Fruit fly (Drosophila melanogaster) whole organism, embryonic: ENCODE results near the gene Oseg1.

Source experiments
- Atf3 ChIP-seq: fragments of 200-800 bp; sonication (Bioruptor generic); optimal IDR thresholded peaks from 3 replicates; lab custom pipeline; 2016; ENCODE audit warnings: missing biosample characterization, missing genetic modification characterization
- B-H2 ChIP-seq: fragments of 200-800 bp; sonication (Bioruptor generic); optimal IDR thresholded peaks from 2 replicates; lab custom pipeline; 2018; ENCODE audit warnings: missing biosample characterization, mild to moderate bottlenecking, missing genetic modification characterization
- CG10321 ChIP-seq: fragments of 200-800 bp; sonication (Bioruptor generic); IDR thresholded peaks from 2 replicates; pipeline ENCODE4 v1.3.6; 2022; ENCODE audit warnings: missing biosample characterization, missing genetic modification characterization
- CG13624 ChIP-seq: fragments of 200-800 bp; sonication (Bioruptor generic); optimal IDR thresholded peaks from 2 replicates; lab custom pipeline; 2016; ENCODE audit warnings: missing biosample characterization, missing genetic modification characterization
- CG13894 ChIP-seq: fragments of 200-800 bp; sonication (Bioruptor generic); optimal IDR thresholded peaks from 3 replicates; lab custom pipeline; 2018; ENCODE audit warnings: missing biosample characterization, mild to moderate bottlenecking, missing genetic modification characterization, moderate library complexity
- CG14965 ChIP-seq: fragments of 200-800 bp; sonication (Bioruptor generic); optimal IDR thresholded peaks from 2 replicates; lab custom pipeline; 2016; ENCODE audit warnings: missing biosample characterization, missing genetic modification characterization, borderline replicate concordance
- CG15696 ChIP-seq: fragments of 200-800 bp; sonication (Bioruptor generic); optimal IDR thresholded peaks from 2 replicates; lab custom pipeline; 2019; ENCODE audit warnings: missing biosample characterization, mild to moderate bottlenecking, missing genetic modification characterization, moderate library complexity
- CG17829 ChIP-seq: fragments of 200-800 bp; optimal IDR thresholded peaks from 2 replicates; lab custom pipeline; 2019; ENCODE audit warnings: missing biosample characterization, mild to moderate bottlenecking, missing genetic modification characterization, moderate library complexity
- CG1792 ChIP-seq: fragments of 200-800 bp; sonication (Bioruptor generic); optimal IDR thresholded peaks from 2 replicates; lab custom pipeline; 2016; ENCODE audit warnings: missing biosample characterization, missing genetic modification characterization
- CG2129 ChIP-seq: fragments of 200-800 bp; sonication (Bioruptor generic); IDR thresholded peaks from 2 replicates; pipeline ENCODE4 v1.3.6; 2022; ENCODE audit warnings: missing biosample characterization, missing genetic modification characterization; ENCODE audit not compliant: partially characterized antibody
- CG2875 ChIP-seq: fragments of 200-800 bp; sonication (Bioruptor generic); optimal IDR thresholded peaks from 2 replicates; lab custom pipeline; 2017; ENCODE audit warnings: missing biosample characterization, mild to moderate bottlenecking, missing genetic modification characterization, missing genetic modification reagents
- CG31441 ChIP-seq: fragments of 200-800 bp; sonication (Bioruptor generic); IDR thresholded peaks from 2 replicates; pipeline ENCODE4 v1.3.6; 2022; ENCODE audit warnings: missing biosample characterization, missing genetic modification characterization
- CG43689 ChIP-seq: fragments of 200-800 bp; sonication (Bioruptor generic); IDR thresholded peaks from 2 replicates; pipeline ENCODE4 v1.3.6; 2022; ENCODE audit warnings: missing biosample characterization, missing genetic modification characterization
- CG6272 ChIP-seq: fragments of 200-800 bp; sonication (Bioruptor generic); IDR thresholded peaks from 2 replicates; pipeline ENCODE4 v1.3.6; 2022; ENCODE audit warnings: missing biosample characterization, missing genetic modification characterization
- CG7928 ChIP-seq: fragments of 200-800 bp; sonication (Bioruptor generic); optimal IDR thresholded peaks from 2 replicates; lab custom pipeline; 2017; ENCODE audit warnings: missing biosample characterization, mild to moderate bottlenecking, missing genetic modification characterization
- CG8281 ChIP-seq: fragments of 200-800 bp; sonication (Bioruptor generic); optimal IDR thresholded peaks from 2 replicates; lab custom pipeline; 2018; ENCODE audit warnings: missing biosample characterization, mild to moderate bottlenecking, missing genetic modification characterization, moderate library complexity
- CG8478 ChIP-seq: fragments of >200 bp; optimal IDR thresholded peaks from 2 replicates; lab custom pipeline; 2018
- CTCF ChIP-seq: fragments of 200-800 bp; sonication (Bioruptor generic); optimal IDR thresholded peaks from 2 replicates; lab custom pipeline; 2017; ENCODE audit warnings: missing biosample characterization, mild to moderate bottlenecking, missing genetic modification characterization, moderate library complexity
- D ChIP-seq, 2 experiments: fragments of 200-800 bp in 1 of 2; fragments of >200 bp in 1 of 2; sonication (Bioruptor generic) in 1 of 2; optimal IDR thresholded peaks; 2 replicates in 1 of 2; 3 replicates in 1 of 2; lab custom pipeline; 2017; ENCODE audit warnings: mild to moderate bottlenecking in 1 of 2, missing biosample characterization in 1 of 2, missing genetic modification characterization in 1 of 2, missing genetic modification reagents in 1 of 2
- Dad ChIP-seq: fragments of 200-800 bp; sonication (Bioruptor generic); optimal IDR thresholded peaks from 3 replicates; lab custom pipeline; 2016; ENCODE audit warnings: missing biosample characterization, missing genetic modification characterization
- Dfd ChIP-seq, 2 experiments: fragments of >200 bp; optimal IDR thresholded peaks; 2 replicates each; lab custom pipeline; 2017; ENCODE audit warnings: missing biosample characterization in 2 of 2, missing genetic modification characterization in 2 of 2
- Dip2 ChIP-seq: fragments of 200-800 bp; sonication (Bioruptor generic); IDR thresholded peaks from 2 replicates; pipeline ENCODE4 v1.3.6; 2022; ENCODE audit warnings: missing biosample characterization, missing genetic modification characterization
- Ets65A ChIP-seq: fragments of 200-800 bp; sonication (Bioruptor generic); peaks from one replicate; lab custom pipeline; 2016; ENCODE audit warnings: missing biosample characterization, missing genetic modification characterization
- Fer1 ChIP-seq: fragments of 200-800 bp; sonication (Bioruptor generic); optimal IDR thresholded peaks from 2 replicates; lab custom pipeline; 2017; ENCODE audit warnings: missing biosample characterization, mild to moderate bottlenecking, missing genetic modification characterization
- Fer2 ChIP-seq: fragments of 200-800 bp; sonication (Bioruptor generic); optimal IDR thresholded peaks from 2 replicates; lab custom pipeline; 2018; ENCODE audit warnings: missing biosample characterization, mild to moderate bottlenecking, missing genetic modification characterization, moderate library complexity
- GATAe ChIP-seq: fragments of 200-800 bp; sonication (Bioruptor generic); conservative IDR thresholded peaks from 2 replicates; pipeline ENCODE4 v1.3.6; 2022; ENCODE audit warnings: missing biosample characterization, missing genetic modification characterization
- HHEX ChIP-seq: fragments of 200-800 bp; sonication (Bioruptor generic); optimal IDR thresholded peaks from 3 replicates; lab custom pipeline; 2017; ENCODE audit warnings: missing biosample characterization, mild to moderate bottlenecking, missing genetic modification characterization, missing genetic modification reagents
- HLHmδ ChIP-seq: fragments of 200-800 bp; sonication (Bioruptor generic); optimal IDR thresholded peaks from 2 replicates; lab custom pipeline; 2018; ENCODE audit warnings: missing biosample characterization, mild to moderate bottlenecking, missing genetic modification characterization, moderate library complexity
- Hr3 ChIP-seq: fragments of 200-800 bp; sonication (Bioruptor generic); optimal IDR thresholded peaks from 3 replicates; lab custom pipeline; 2016; ENCODE audit warnings: missing biosample characterization, missing genetic modification characterization
- NC2α ChIP-seq: fragments of 200-800 bp; sonication (Bioruptor generic); optimal IDR thresholded peaks from 2 replicates; lab custom pipeline; 2016; ENCODE audit warnings: missing biosample characterization, missing genetic modification characterization
- Xrp1 ChIP-seq: fragments of 200-800 bp; sonication (Bioruptor generic); IDR thresholded peaks from 2 replicates; pipeline ENCODE4 v1.3.6; 2022; ENCODE audit warnings: missing biosample characterization, missing genetic modification characterization
- amos ChIP-seq: fragments of 200-800 bp; sonication (Bioruptor generic); IDR thresholded peaks from 2 replicates; pipeline ENCODE4 v1.3.6; 2022; ENCODE audit warnings: missing biosample characterization, missing genetic modification characterization; ENCODE audit not compliant: partially characterized antibody
- bbx ChIP-seq: fragments of 200-800 bp; sonication (Bioruptor generic); IDR thresholded peaks from 2 replicates; pipeline ENCODE4 v1.3.6; 2022; ENCODE audit warnings: missing biosample characterization, missing genetic modification characterization; ENCODE audit not compliant: partially characterized antibody
- bcd ChIP-seq: fragments of 200-800 bp; sonication (Bioruptor generic); optimal IDR thresholded peaks from 2 replicates; lab custom pipeline; 2017; ENCODE audit warnings: missing biosample characterization, mild to moderate bottlenecking, missing genetic modification characterization
- cato ChIP-seq: fragments of 200-800 bp; sonication (Bioruptor generic); optimal IDR thresholded peaks from 2 replicates; lab custom pipeline; 2016; ENCODE audit warnings: missing biosample characterization, missing genetic modification characterization, borderline replicate concordance
- crol ChIP-seq: fragments of 200-800 bp; sonication (Bioruptor generic); IDR thresholded peaks from 2 replicates; pipeline ENCODE4 v1.3.6; 2022; ENCODE audit warnings: missing biosample characterization, missing genetic modification characterization
- dan ChIP-seq: fragments of 200-800 bp; sonication (Bioruptor generic); IDR thresholded peaks from 2 replicates; pipeline ENCODE4 v1.3.6; 2022; ENCODE audit warnings: missing biosample characterization, missing genetic modification characterization
- eyg ChIP-seq: fragments of 200-800 bp; sonication (Bioruptor generic); optimal IDR thresholded peaks from 3 replicates; lab custom pipeline; 2016; ENCODE audit warnings: missing biosample characterization, missing genetic modification characterization
- her ChIP-seq: fragments of 200-800 bp; sonication (Bioruptor generic); optimal IDR thresholded peaks from 2 replicates; lab custom pipeline; 2016; ENCODE audit warnings: missing biosample characterization, missing genetic modification characterization
- lola ChIP-seq, 3 experiments: fragments of >200 bp in 2 of 3; fragments of 200-800 bp in 1 of 3; sonication (Bioruptor generic) in 1 of 3; optimal IDR thresholded peaks; 2 replicates each; lab custom pipeline; 2017 to 2019; ENCODE audit warnings: missing biosample characterization in 3 of 3, missing genetic modification characterization in 3 of 3, mild to moderate bottlenecking in 1 of 3, moderate library complexity in 1 of 3
- lov ChIP-seq, 2 experiments: fragments of 200-800 bp in 1 of 2; fragments of >200 bp in 1 of 2; sonication (Bioruptor generic) in 1 of 2; IDR thresholded peaks in 1 of 2; optimal IDR thresholded peaks in 1 of 2; 2 replicates in 1 of 2; 3 replicates in 1 of 2; pipeline versions ENCODE4 v1.3.6 to Lab custom; 2017 to 2022; ENCODE audit warnings: missing biosample characterization in 1 of 2, missing genetic modification characterization in 1 of 2
- p53 ChIP-seq: fragments of 200-800 bp; sonication (Bioruptor generic); optimal IDR thresholded peaks from 2 replicates; lab custom pipeline; 2016; ENCODE audit warnings: missing biosample characterization, missing genetic modification characterization
- pfk ChIP-seq: fragments of 200-800 bp; sonication (Bioruptor generic); optimal IDR thresholded peaks from 2 replicates; lab custom pipeline; 2018; ENCODE audit warnings: missing biosample characterization, mild to moderate bottlenecking, missing genetic modification characterization, moderate library complexity
- pho ChIP-seq: fragments of 200-800 bp; sonication (Bioruptor generic); optimal IDR thresholded peaks from 2 replicates; lab custom pipeline; 2016; ENCODE audit warnings: missing biosample characterization, missing genetic modification characterization
- pros ChIP-seq: fragments of 200-800 bp; sonication (Bioruptor generic); optimal IDR thresholded peaks from 3 replicates; lab custom pipeline; 2019; ENCODE audit warnings: missing biosample characterization, mild to moderate bottlenecking, missing genetic modification characterization, moderate library complexity
- row ChIP-seq: fragments of 200-800 bp; sonication (Bioruptor generic); IDR thresholded peaks from 3 replicates; pipeline ENCODE4 v1.3.6; 2022; ENCODE audit warnings: missing biosample characterization, missing genetic modification characterization
- sqz ChIP-seq: fragments of 200-800 bp; sonication (Bioruptor generic); optimal IDR thresholded peaks from 3 replicates; lab custom pipeline; 2018; ENCODE audit warnings: missing biosample characterization, mild to moderate bottlenecking, missing genetic modification characterization
- sug ChIP-seq: fragments of 200-800 bp; optimal IDR thresholded peaks from 2 replicates; lab custom pipeline; 2019; ENCODE audit warnings: missing biosample characterization, mild to moderate bottlenecking, missing genetic modification characterization, moderate library complexity
- wek ChIP-seq: fragments of 200-800 bp; sonication (Bioruptor generic); optimal IDR thresholded peaks from 3 replicates; lab custom pipeline; 2018; ENCODE audit warnings: missing biosample characterization, mild to moderate bottlenecking, missing genetic modification characterization, moderate library complexity

Gene Oseg1

dm6 chr3L:8363266-8363665, 49.4 kb downstream of the Oseg1 start (continued):
- TF ChIP-seq CG8478 (lab: Kevin White, UChicago) = no peak
- no peak for TF ChIP-seq eyg
- TF ChIP-seq CG7928 = no peak
- TF ChIP-seq Hr3 (GFP tag; lab: Kevin White, UChicago) = no peak

dm6 chr3L:8360643-8361110, 51.9 kb downstream of the Oseg1 start, which contains the start of gene Idh:
Idh (minus strand) TSS chr3L:8360906.
- TF ChIP-seq CG8281 (no peak), row (no peak), CG10321 (no peak), CG13624 (no peak), CG17829 (tag; lab: Kevin White, UChicago) (no peak), Fer2 (tag; lab: Kevin White, UChicago) (no peak), Dip2 (GFP tag; lab: Robert Waterston, UW) (no peak), CG43689 (GFP tag; lab: Robert Waterston, UW) (no peak), Ets65A (GFP tag; lab: Kevin White, UChicago) (no peak), pros (GFP tag; lab: Kevin White, UChicago) (no peak), CG13894 (tag; lab: Kevin White, UChicago) (peak; percentile 41), dan (no peak), cato (GFP tag; lab: Kevin White, UChicago) (no peak), sqz (GFP tag; lab: Kevin White, UChicago) (no peak), CG15696 (no peak), lola (GFP tag; optimal IDR thresholded peaks at IDR 0.05; lab: Kevin White, UChicago) (no peak), CG2129 (GFP tag; lab: Robert Waterston, UW) (no peak), Xrp1 (GFP tag; lab: Robert Waterston, UW) (no peak), lov (optimal IDR thresholded peaks at IDR 0.05; lab: Kevin White, UChicago) (no peak), lov (GFP tag; IDR thresholded peaks at IDR 0.05; lab: Robert Waterston, UW) (no peak), Dfd (GFP tag; optimal IDR thresholded peaks at IDR 0.05; lab: Kevin White, UChicago) (no peak), CG1792 (GFP tag; lab: Kevin White, UChicago) (no peak), bbx (GFP tag; lab: Robert Waterston, UW) (peak; percentile 65), CG6272 (GFP tag; lab: Robert Waterston, UW) (no peak), NC2α (GFP tag; lab: Kevin White, UChicago) (no peak), Fer1 (no peak), sug (tag; lab: Kevin White, UChicago) (peak; percentile 31), HHEX (GFP tag; lab: Kevin White, UChicago) (peak; percentile 12), CG2875 (GFP tag; lab: Kevin White, UChicago) (no peak), HLHmδ (GFP tag; lab: Kevin White, UChicago) (no peak), p53 (GFP tag; lab: Kevin White, UChicago) (no peak), CG14965 (GFP tag; lab: Kevin White, UChicago) (no peak), pho (no peak), pfk (GFP tag; lab: Kevin White, UChicago) (no peak), CTCF (GFP tag; lab: Kevin White, UChicago) (no peak), wek (GFP tag; lab: Kevin White, UChicago) (no peak), eyg (no peak), Dad (GFP tag; lab: Kevin White, UChicago) (no peak), amos (GFP tag; lab: Robert Waterston, UW) (peak; percentile 59; the same call in 1 of the 2 replicates), her (GFP tag; lab: Kevin White, UChicago) (no peak), D (optimal IDR thresholded peaks at IDR 0.05; lab: Kevin White, UChicago) (no peak), D (GFP tag; optimal IDR thresholded peaks at IDR 0.05; lab: Kevin White, UChicago) (no peak), GATAe (GFP tag; lab: Robert Waterston, UW) (no peak), B-H2 (GFP tag; lab: Kevin White, UChicago) (peak; percentile 40), bcd (GFP tag; lab: Kevin White, UChicago) (no peak), Atf3 (no peak), crol (GFP tag; lab: Robert Waterston, UW) (no peak), CG31441 (GFP tag; lab: Robert Waterston, UW) (no peak)
